Fruit fly (Drosophila melanogaster) whole organism, embryonic: Measurements from ENCODE around the gene pall.

ENCODE experiments used
- C15 ChIP-seq: fragments of 200-800 bp; sonication (Bioruptor generic); IDR thresholded peaks from 3 replicates; pipeline ENCODE4 v1.3.6; 2022; ENCODE audit warnings: missing biosample characterization, missing genetic modification characterization
- CG10979 ChIP-seq: fragments of 200-800 bp; sonication (Bioruptor generic); optimal IDR thresholded peaks from 2 replicates; lab custom pipeline; 2018; ENCODE audit warnings: missing biosample characterization, mild to moderate bottlenecking, missing genetic modification characterization, moderate library complexity
- CG12299 ChIP-seq: fragments of 200-800 bp; sonication (Bioruptor generic); optimal IDR thresholded peaks from 2 replicates; lab custom pipeline; 2018; ENCODE audit warnings: missing biosample characterization, mild to moderate bottlenecking, missing genetic modification characterization
- CG13296 ChIP-seq: fragments of 200-800 bp; sonication (Bioruptor generic); optimal IDR thresholded peaks from 3 replicates; lab custom pipeline; 2018; ENCODE audit warnings: missing biosample characterization, mild to moderate bottlenecking, missing genetic modification characterization
- CG13624 ChIP-seq: fragments of 200-800 bp; sonication (Bioruptor generic); optimal IDR thresholded peaks from 2 replicates; lab custom pipeline; 2016; ENCODE audit warnings: missing biosample characterization, missing genetic modification characterization
- CG14014 ChIP-seq: fragments of 200-800 bp; sonication (Bioruptor generic); IDR thresholded peaks from 2 replicates; pipeline ENCODE4 v1.3.6; 2022; ENCODE audit warnings: missing biosample characterization, missing genetic modification characterization
- CG15601 ChIP-seq: fragments of 200-800 bp; sonication (Bioruptor generic); optimal IDR thresholded peaks from 3 replicates; lab custom pipeline; 2019; ENCODE audit warnings: missing biosample characterization, mild to moderate bottlenecking, missing genetic modification characterization, moderate library complexity
- CG16813 ChIP-seq: fragments of 200-800 bp; sonication (Bioruptor generic); IDR thresholded peaks from 3 replicates; pipeline ENCODE4 v1.3.6; 2022; ENCODE audit warnings: missing biosample characterization, missing genetic modification characterization; ENCODE audit not compliant: partially characterized antibody
- CG18599 ChIP-seq: fragments of 200-800 bp; sonication (Bioruptor generic); optimal IDR thresholded peaks from 3 replicates; lab custom pipeline; 2017; ENCODE audit warnings: missing biosample characterization, missing genetic modification characterization, mild to moderate bottlenecking, moderate library complexity, missing genetic modification reagents
- CG2678 ChIP-seq: fragments of 200-800 bp; sonication (Bioruptor generic); optimal IDR thresholded peaks from 3 replicates; lab custom pipeline; 2019; ENCODE audit warnings: missing biosample characterization, mild to moderate bottlenecking, missing genetic modification characterization, moderate library complexity
- CG33213 ChIP-seq: fragments of 200-800 bp; sonication (Bioruptor generic); optimal IDR thresholded peaks from 3 replicates; lab custom pipeline; 2016; ENCODE audit warnings: missing biosample characterization, missing genetic modification characterization
- CG34376 ChIP-seq: fragments of 200-800 bp; sonication (Bioruptor generic); optimal IDR thresholded peaks from 2 replicates; lab custom pipeline; 2018; ENCODE audit warnings: missing biosample characterization, mild to moderate bottlenecking, missing genetic modification characterization
- CG9437 ChIP-seq: fragments of 200-800 bp; sonication (Bioruptor generic); optimal IDR thresholded peaks from 2 replicates; lab custom pipeline; 2018; ENCODE audit warnings: missing biosample characterization, mild to moderate bottlenecking, missing genetic modification characterization
- CoRest ChIP-seq: fragments of 200-800 bp; sonication (Bioruptor generic); optimal IDR thresholded peaks from 3 replicates; lab custom pipeline; 2018; ENCODE audit warnings: missing biosample characterization, mild to moderate bottlenecking, missing genetic modification characterization, moderate library complexity
- CrebB ChIP-seq: fragments of 200-800 bp; sonication (Bioruptor generic); optimal IDR thresholded peaks from 3 replicates; lab custom pipeline; 2018; ENCODE audit warnings: missing biosample characterization, mild to moderate bottlenecking, missing genetic modification characterization
- Dad ChIP-seq: fragments of 200-800 bp; sonication (Bioruptor generic); optimal IDR thresholded peaks from 3 replicates; lab custom pipeline; 2016; ENCODE audit warnings: missing biosample characterization, missing genetic modification characterization
- Ets97D ChIP-seq: fragments of 200-800 bp; sonication (Bioruptor generic); optimal IDR thresholded peaks from 3 replicates; lab custom pipeline; 2016; ENCODE audit warnings: missing biosample characterization, missing genetic modification characterization
- Hsf ChIP-seq: fragments of 200-800 bp; sonication (Bioruptor generic); optimal IDR thresholded peaks from 3 replicates; lab custom pipeline; 2016; ENCODE audit warnings: missing biosample characterization, missing genetic modification characterization
- Lim3 ChIP-seq: fragments of 200-800 bp; sonication (Bioruptor generic); IDR thresholded peaks from 2 replicates; pipeline ENCODE4 v1.3.6; 2022; ENCODE audit warnings: missing biosample characterization, missing genetic modification characterization
- Nf-YA ChIP-seq: fragments of 200-800 bp; sonication (Bioruptor generic); IDR thresholded peaks from 2 replicates; pipeline ENCODE4 v1.3.6; 2022; ENCODE audit warnings: missing biosample characterization, missing genetic modification characterization
- Nf-YB ChIP-seq: fragments of 200-800 bp; sonication (Bioruptor generic); optimal IDR thresholded peaks from 3 replicates; lab custom pipeline; 2019; ENCODE audit warnings: missing biosample characterization, mild to moderate bottlenecking, missing genetic modification characterization, moderate library complexity
- Oaz ChIP-seq: fragments of 200-800 bp; sonication (Bioruptor generic); IDR thresholded peaks from 2 replicates; pipeline ENCODE4 v1.3.6; 2022; ENCODE audit warnings: missing biosample characterization, missing genetic modification characterization
- Ptx1 ChIP-seq: fragments of 200-800 bp; sonication (Bioruptor generic); IDR thresholded peaks from 2 replicates; pipeline ENCODE4 v1.3.6; 2022; ENCODE audit warnings: missing biosample characterization, missing genetic modification characterization
- Six4 ChIP-seq: fragments of 200-800 bp; sonication (Bioruptor generic); optimal IDR thresholded peaks from 2 replicates; lab custom pipeline; 2016; ENCODE audit warnings: missing biosample characterization, missing genetic modification characterization
- Sox100B ChIP-seq: fragments of 200-800 bp; sonication (Bioruptor generic); optimal IDR thresholded peaks from 3 replicates; lab custom pipeline; 2018; ENCODE audit warnings: missing biosample characterization, mild to moderate bottlenecking, missing genetic modification characterization
- Ssrp ChIP-seq: fragments of 200-800 bp; sonication (Bioruptor generic); optimal IDR thresholded peaks from 2 replicates; lab custom pipeline; 2018; ENCODE audit warnings: missing biosample characterization, mild to moderate bottlenecking, missing genetic modification characterization, moderate library complexity
- ac ChIP-seq: fragments of 200-800 bp; sonication (Bioruptor generic); optimal IDR thresholded peaks from 3 replicates; lab custom pipeline; 2017; ENCODE audit warnings: missing biosample characterization, mild to moderate bottlenecking, missing genetic modification characterization
- cg ChIP-seq: fragments of 200-800 bp; sonication (Bioruptor generic); optimal IDR thresholded peaks from 3 replicates; lab custom pipeline; 2019; ENCODE audit warnings: missing biosample characterization, mild to moderate bottlenecking, missing genetic modification characterization, moderate library complexity
- dan ChIP-seq: fragments of 200-800 bp; sonication (Bioruptor generic); IDR thresholded peaks from 2 replicates; pipeline ENCODE4 v1.3.6; 2022; ENCODE audit warnings: missing biosample characterization, missing genetic modification characterization
- emc ChIP-seq: fragments of 200-800 bp; sonication (Bioruptor generic); optimal IDR thresholded peaks from 2 replicates; lab custom pipeline; 2016; ENCODE audit warnings: missing biosample characterization, missing genetic modification characterization
- eve ChIP-seq, 2 experiments: fragments of >200 bp; optimal IDR thresholded peaks; 2 replicates each; lab custom pipeline; 2017; ENCODE audit warnings: missing biosample characterization in 2 of 2, missing genetic modification characterization in 2 of 2
- gsb-n ChIP-seq: fragments of 200-800 bp; sonication (Bioruptor generic); optimal IDR thresholded peaks from 3 replicates; lab custom pipeline; 2018; ENCODE audit warnings: missing biosample characterization, mild to moderate bottlenecking, missing genetic modification characterization
- ind ChIP-seq: fragments of 200-800 bp; sonication (Bioruptor generic); optimal IDR thresholded peaks from 3 replicates; lab custom pipeline; 2016; ENCODE audit warnings: missing biosample characterization, missing genetic modification characterization
- lmd ChIP-seq: fragments of 200-800 bp; sonication (Bioruptor generic); IDR thresholded peaks from 2 replicates; pipeline ENCODE4 v1.3.6; 2022; ENCODE audit warnings: missing biosample characterization, missing genetic modification characterization
- nerfin-1 ChIP-seq: fragments of 200-800 bp; sonication (Bioruptor generic); optimal IDR thresholded peaks from 3 replicates; lab custom pipeline; 2019; ENCODE audit warnings: missing biosample characterization, mild to moderate bottlenecking, missing genetic modification characterization, moderate library complexity
- otp ChIP-seq: fragments of 200-800 bp; sonication (Bioruptor generic); IDR thresholded peaks from 3 replicates; pipeline ENCODE4, ENCODE4 v1.3.6; 2022; ENCODE audit warnings: missing biosample characterization, missing genetic modification characterization
- p53 ChIP-seq: fragments of 200-800 bp; sonication (Bioruptor generic); optimal IDR thresholded peaks from 2 replicates; lab custom pipeline; 2016; ENCODE audit warnings: missing biosample characterization, missing genetic modification characterization
- salm ChIP-seq: fragments of 200-800 bp; sonication (Bioruptor generic); optimal IDR thresholded peaks from 2 replicates; lab custom pipeline; 2018; ENCODE audit warnings: missing biosample characterization, mild to moderate bottlenecking, missing genetic modification characterization
- seq ChIP-seq: fragments of 200-800 bp; sonication (Bioruptor generic); IDR thresholded peaks from 2 replicates; pipeline ENCODE4 v1.3.6; 2022; ENCODE audit warnings: missing biosample characterization, missing genetic modification characterization
- sisA ChIP-seq: fragments of 200-800 bp; sonication (Bioruptor generic); IDR thresholded peaks from 2 replicates; pipeline ENCODE4 v1.3.6; 2022; ENCODE audit warnings: missing biosample characterization, missing genetic modification characterization
- stwl ChIP-seq: fragments of 200-800 bp; sonication (Bioruptor generic); optimal IDR thresholded peaks from 3 replicates; lab custom pipeline; 2018; ENCODE audit warnings: missing biosample characterization, mild to moderate bottlenecking, missing genetic modification characterization, moderate library complexity
- tap ChIP-seq: fragments of 200-800 bp; optimal IDR thresholded peaks from 3 replicates; lab custom pipeline; 2019; ENCODE audit warnings: missing biosample characterization, mild to moderate bottlenecking, missing genetic modification characterization, moderate library complexity
- tll ChIP-seq, 2 experiments: fragments of 200-800 bp in 1 of 2; fragments of >200 bp in 1 of 2; sonication (Bioruptor generic) in 1 of 2; optimal IDR thresholded peaks; 2 replicates each; lab custom pipeline; 2017 to 2019; ENCODE audit warnings: missing biosample characterization in 2 of 2, missing genetic modification characterization in 2 of 2, mild to moderate bottlenecking in 1 of 2, moderate library complexity in 1 of 2
- tna ChIP-seq: fragments of 200-800 bp; sonication (Bioruptor generic); IDR thresholded peaks from 2 replicates; pipeline ENCODE4 v1.3.6; 2022; ENCODE audit warnings: missing biosample characterization, missing genetic modification characterization; ENCODE audit not compliant: partially characterized antibody
- trem ChIP-seq: fragments of 200-800 bp; optimal IDR thresholded peaks from 3 replicates; lab custom pipeline; 2019; ENCODE audit warnings: missing biosample characterization, mild to moderate bottlenecking, missing genetic modification characterization, moderate library complexity
- ttk ChIP-seq: fragments of 200-800 bp; sonication (Bioruptor generic); IDR thresholded peaks from 2 replicates; pipeline ENCODE4 v2.1.2; 2022; ENCODE audit warnings: missing biosample characterization, missing genetic modification characterization
- tx ChIP-seq: fragments of 200-800 bp; sonication (Bioruptor generic); optimal IDR thresholded peaks from 2 replicates; lab custom pipeline; 2016; ENCODE audit warnings: missing biosample characterization, missing genetic modification characterization
- wor ChIP-seq: fragments of 200-800 bp; sonication (Bioruptor generic); IDR thresholded peaks from 2 replicates; pipeline ENCODE4 v1.3.6; 2022; ENCODE audit warnings: missing biosample characterization, missing genetic modification characterization
- zf30C ChIP-seq: fragments of 200-800 bp; sonication (Bioruptor generic); optimal IDR thresholded peaks from 3 replicates; lab custom pipeline; 2018; ENCODE audit warnings: missing biosample characterization, mild to moderate bottlenecking, missing genetic modification characterization

Gene pall

dm6 chr3L:9504530-9504929, 16.9 kb upstream of the pall start:
- no peak for TF ChIP-seq Dad (GFP tag; lab: Kevin White, UChicago)
- peak; percentile 52 for TF ChIP-seq CG9437
- TF ChIP-seq eve (GFP tag; optimal IDR thresholded peaks at IDR 0.05; lab: Kevin White, UChicago), result peak in 1 of 2 experiments; percentile 55
- no peak for TF ChIP-seq Oaz (GFP tag; lab: Robert Waterston, UW)
- TF ChIP-seq ind (GFP tag; lab: Kevin White, UChicago), result no peak
- no peak for TF ChIP-seq CG13624 (GFP tag; lab: Kevin White, UChicago)

- TF ChIP-seq ac (GFP tag; lab: Kevin White, UChicago), result no peak
- no peak for TF ChIP-seq ttk
- no peak for TF ChIP-seq tll (GFP tag; optimal IDR thresholded peaks at IDR 0.05; lab: Kevin White, UChicago)
- no peak for TF ChIP-seq stwl (tag; lab: Kevin White, UChicago)
- TF ChIP-seq CrebB, result no peak
- no peak for TF ChIP-seq sisA (GFP tag; lab: Robert Waterston, UW)
- no peak for TF ChIP-seq CG34376
- TF ChIP-seq Six4 (GFP tag; lab: Kevin White, UChicago), result no peak
- no peak for TF ChIP-seq gsb-n (tag; lab: Kevin White, UChicago)
- peak; percentile 20 for TF ChIP-seq zf30C (GFP tag; lab: Kevin White, UChicago)
- no peak for TF ChIP-seq cg (GFP tag; lab: Kevin White, UChicago)
- TF ChIP-seq Ptx1 (GFP tag; lab: Robert Waterston, UW), result no peak
- TF ChIP-seq CG10979 (tag; lab: Kevin White, UChicago), result peak; percentile 26
- no peak for TF ChIP-seq CG13296 (GFP tag; lab: Kevin White, UChicago)
- TF ChIP-seq tna (GFP tag; lab: Robert Waterston, UW), result no peak
- TF ChIP-seq CG33213 (GFP tag; lab: Kevin White, UChicago), result no peak
- TF ChIP-seq Ets97D (GFP tag; lab: Kevin White, UChicago), result no peak
- TF ChIP-seq tx (GFP tag; lab: Kevin White, UChicago), result no peak
- TF ChIP-seq dan (GFP tag; lab: Robert Waterston, UW), result no peak
- no peak for TF ChIP-seq Sox100B
- TF ChIP-seq p53 (GFP tag; lab: Kevin White, UChicago), result no peak
- TF ChIP-seq C15 (GFP tag; lab: Robert Waterston, UW), result no peak
- no peak for TF ChIP-seq Nf-YB (GFP tag; lab: Kevin White, UChicago)
- no peak for TF ChIP-seq CG15601 (tag; lab: Kevin White, UChicago)
- no peak for TF ChIP-seq Nf-YA (GFP tag; lab: Robert Waterston, UW)
- TF ChIP-seq CG2678, result peak; percentile 37
- TF ChIP-seq salm (tag; lab: Kevin White, UChicago), result no peak
- TF ChIP-seq tap (tag; lab: Kevin White, UChicago), result no peak
- no peak for TF ChIP-seq Hsf (GFP tag; lab: Kevin White, UChicago)
- no peak for TF ChIP-seq emc (GFP tag; lab: Kevin White, UChicago)
- no peak for TF ChIP-seq trem
- peak; percentile 22 for TF ChIP-seq CG18599 (GFP tag; lab: Kevin White, UChicago)
- TF ChIP-seq CG14014 (GFP tag; lab: Robert Waterston, UW), result 0 out of 2 replicates have a peak, but pooled peaks have one; percentile 16
- no peak for TF ChIP-seq Ssrp (tag; lab: Kevin White, UChicago)
- TF ChIP-seq nerfin-1 (tag; lab: Kevin White, UChicago), result no peak
- no peak for TF ChIP-seq wor (GFP tag; lab: Robert Waterston, UW)
- TF ChIP-seq seq, result no peak
- TF ChIP-seq CG16813, result no peak
- no peak for TF ChIP-seq Lim3 (GFP tag; lab: Robert Waterston, UW)
- no peak for TF ChIP-seq CG12299
- TF ChIP-seq otp (GFP tag; lab: Robert Waterston, UW), result no peak
- no peak for TF ChIP-seq CoRest (tag; lab: Kevin White, UChicago)
- no peak for TF ChIP-seq lmd
These were observed 16.1 kb upstream of the pall start for dm6 chr3L:9503552-9504317.
